Fruit fly (Drosophila melanogaster) whole organism, embryonic: ENCODE results near the gene CG6236.
A peak's percentile ranks its signal among the peaks of the same experiment; 100 is the strongest.

Experiments used
- Atf-2 ChIP-seq: fragments of 200-800 bp; sonication (Bioruptor generic); optimal IDR thresholded peaks from 2 replicates; lab custom pipeline; 2016; ENCODE audit warnings: missing biosample characterization, missing genetic modification characterization
- Atf6 ChIP-seq: fragments of 200-800 bp; sonication (Bioruptor generic); IDR thresholded peaks from 2 replicates; pipeline ENCODE4 v1.3.6; 2022; ENCODE audit warnings: missing biosample characterization, missing genetic modification characterization
- Awh ChIP-seq: fragments of 200-800 bp; sonication (Bioruptor generic); IDR thresholded peaks from 2 replicates; pipeline ENCODE4, ENCODE4 v1.3.6; 2022; ENCODE audit warnings: missing biosample characterization, missing genetic modification characterization
- Blimp-1 ChIP-seq: fragments of 200-800 bp; sonication (Bioruptor generic); optimal IDR thresholded peaks from 3 replicates; lab custom pipeline; 2018; ENCODE audit warnings: missing biosample characterization, missing genetic modification characterization, mild to moderate bottlenecking, moderate library complexity, missing genetic modification reagents
- Bteb2 ChIP-seq: fragments of 200-800 bp; sonication (Bioruptor generic); optimal IDR thresholded peaks from 2 replicates; lab custom pipeline; 2016; ENCODE audit warnings: missing biosample characterization, missing genetic modification characterization
- C15 ChIP-seq: fragments of 200-800 bp; sonication (Bioruptor generic); IDR thresholded peaks from 3 replicates; pipeline ENCODE4 v1.3.6; 2022; ENCODE audit warnings: missing biosample characterization, missing genetic modification characterization
- CG10267 ChIP-seq: fragments of 200-800 bp; sonication (Bioruptor generic); optimal IDR thresholded peaks from 2 replicates; lab custom pipeline; 2018; ENCODE audit warnings: missing biosample characterization, mild to moderate bottlenecking, missing genetic modification characterization, moderate library complexity
- CG11456 ChIP-seq: fragments of 200-800 bp; sonication (Bioruptor generic); IDR thresholded peaks from 3 replicates; pipeline ENCODE4 v1.3.6; 2022; ENCODE audit warnings: missing biosample characterization, missing genetic modification characterization
- CG14667 ChIP-seq: fragments of 200-800 bp; sonication (Bioruptor generic); IDR thresholded peaks from 2 replicates; pipeline ENCODE4 v1.3.6; 2022; ENCODE audit warnings: missing biosample characterization, missing genetic modification characterization
- CG15601 ChIP-seq: fragments of 200-800 bp; sonication (Bioruptor generic); optimal IDR thresholded peaks from 3 replicates; lab custom pipeline; 2019; ENCODE audit warnings: missing biosample characterization, mild to moderate bottlenecking, missing genetic modification characterization, moderate library complexity
- CG1602 ChIP-seq: fragments of 200-800 bp; sonication (Bioruptor generic); optimal IDR thresholded peaks from 3 replicates; lab custom pipeline; 2016; ENCODE audit warnings: missing biosample characterization, missing genetic modification characterization
- CG1792 ChIP-seq: fragments of 200-800 bp; sonication (Bioruptor generic); optimal IDR thresholded peaks from 2 replicates; lab custom pipeline; 2016; ENCODE audit warnings: missing biosample characterization, missing genetic modification characterization
- CG2712 ChIP-seq: fragments of 200-800 bp; optimal IDR thresholded peaks from 3 replicates; lab custom pipeline; 2019; ENCODE audit warnings: missing biosample characterization, mild to moderate bottlenecking, missing genetic modification characterization, moderate library complexity
- CG4282 ChIP-seq: fragments of 200-800 bp; sonication (Bioruptor generic); optimal IDR thresholded peaks from 2 replicates; lab custom pipeline; 2016; ENCODE audit warnings: missing biosample characterization, missing genetic modification characterization
- CG43689 ChIP-seq: fragments of 200-800 bp; sonication (Bioruptor generic); IDR thresholded peaks from 2 replicates; pipeline ENCODE4 v1.3.6; 2022; ENCODE audit warnings: missing biosample characterization, missing genetic modification characterization
- CG4730 ChIP-seq: fragments of 200-800 bp; sonication (Bioruptor generic); IDR thresholded peaks from 2 replicates; pipeline ENCODE4 v1.3.6; 2022; ENCODE audit warnings: missing biosample characterization, missing genetic modification characterization
- CG8290 ChIP-seq, 3 experiments: fragments of 200-800 bp; sonication (Bioruptor generic); optimal IDR thresholded peaks; 2 replicates each; lab custom pipeline; 2016 to 2019; ENCODE audit warnings: missing biosample characterization in 3 of 3, missing genetic modification characterization in 3 of 3, mild to moderate bottlenecking in 2 of 3, moderate library complexity in 1 of 3
- CG9727 ChIP-seq: fragments of 200-800 bp; sonication (Bioruptor generic); optimal IDR thresholded peaks from 3 replicates; lab custom pipeline; 2017; ENCODE audit warnings: missing biosample characterization, mild to moderate bottlenecking, missing genetic modification characterization
- Camta ChIP-seq: fragments of 200-800 bp; sonication (Bioruptor generic); optimal IDR thresholded peaks from 2 replicates; lab custom pipeline; 2016; ENCODE audit warnings: missing biosample characterization, missing genetic modification characterization
- HLHmδ ChIP-seq: fragments of 200-800 bp; sonication (Bioruptor generic); optimal IDR thresholded peaks from 2 replicates; lab custom pipeline; 2018; ENCODE audit warnings: missing biosample characterization, mild to moderate bottlenecking, missing genetic modification characterization, moderate library complexity
- Kr ChIP-seq: fragments of 200-800 bp; sonication (Bioruptor generic); optimal IDR thresholded peaks from 2 replicates; lab custom pipeline; 2017; ENCODE audit warnings: missing biosample characterization, mild to moderate bottlenecking, missing genetic modification characterization
- Mad ChIP-seq: fragments of 200-800 bp; sonication (Bioruptor generic); optimal IDR thresholded peaks from 2 replicates; lab custom pipeline; 2016; ENCODE audit warnings: missing biosample characterization, missing genetic modification characterization
- Mrtf ChIP-seq: fragments of 200-800 bp; sonication (Bioruptor generic); IDR thresholded peaks from 3 replicates; pipeline ENCODE4 v1.3.6; 2022; ENCODE audit warnings: missing biosample characterization, missing genetic modification characterization
- Myb ChIP-seq: fragments of 200-800 bp; sonication (Bioruptor generic); optimal IDR thresholded peaks from 2 replicates; lab custom pipeline; 2016; ENCODE audit warnings: missing biosample characterization, missing genetic modification characterization
- Neu2 ChIP-seq: fragments of 200-800 bp; sonication (Bioruptor generic); optimal IDR thresholded peaks from 3 replicates; lab custom pipeline; 2016; ENCODE audit warnings: missing biosample characterization, missing genetic modification characterization, borderline replicate concordance
- Opbp ChIP-seq: fragments of 200-800 bp; sonication (Bioruptor generic); IDR thresholded peaks from 3 replicates; pipeline ENCODE4 v1.3.6; 2022; ENCODE audit warnings: missing biosample characterization, missing genetic modification characterization; ENCODE audit not compliant: partially characterized antibody
- Pdp1 ChIP-seq, 2 experiments: fragments of 200-800 bp; sonication (Bioruptor generic); optimal IDR thresholded peaks; 3 replicates each; lab custom pipeline; 2016; ENCODE audit warnings: missing biosample characterization in 2 of 2, missing genetic modification characterization in 2 of 2, mild to moderate bottlenecking in 1 of 2, moderate library complexity in 1 of 2
- Sin3A ChIP-seq: fragments of >200 bp; optimal IDR thresholded peaks from 2 replicates; lab custom pipeline; 2018
- Tbp ChIP-seq: fragments of >200 bp; optimal IDR thresholded peaks from 2 replicates; lab custom pipeline; 2018; ENCODE audit warnings: missing biosample characterization, missing genetic modification characterization
- aop ChIP-seq: fragments of 200-800 bp; sonication (Bioruptor generic); IDR thresholded peaks from 2 replicates; pipeline ENCODE4 v1.3.6; 2022; ENCODE audit warnings: missing biosample characterization, missing genetic modification characterization
- ato ChIP-seq: fragments of 200-800 bp; sonication (Bioruptor generic); IDR thresholded peaks from 2 replicates; pipeline ENCODE4 v1.3.6; 2022; ENCODE audit warnings: missing biosample characterization, missing genetic modification characterization; ENCODE audit not compliant: partially characterized antibody
- az2 ChIP-seq: fragments of 200-800 bp; sonication (Bioruptor generic); optimal IDR thresholded peaks from 3 replicates; lab custom pipeline; 2016; ENCODE audit warnings: missing biosample characterization, missing genetic modification characterization
- bab2 ChIP-seq: fragments of 200-800 bp; sonication (Bioruptor generic); optimal IDR thresholded peaks from 2 replicates; lab custom pipeline; 2016; ENCODE audit warnings: missing biosample characterization, missing genetic modification characterization
- bowl ChIP-seq: fragments of 200-800 bp; sonication (Bioruptor generic); IDR thresholded peaks from 2 replicates; pipeline ENCODE4 v1.3.6; 2022; ENCODE audit warnings: missing biosample characterization, missing genetic modification characterization
- caup ChIP-seq: fragments of 200-800 bp; sonication (Bioruptor generic); optimal IDR thresholded peaks from 3 replicates; lab custom pipeline; 2017; ENCODE audit warnings: missing biosample characterization, mild to moderate bottlenecking, missing genetic modification characterization, moderate library complexity; ENCODE audit not compliant: severe bottlenecking
- crol ChIP-seq: fragments of 200-800 bp; sonication (Bioruptor generic); IDR thresholded peaks from 2 replicates; pipeline ENCODE4 v1.3.6; 2022; ENCODE audit warnings: missing biosample characterization, missing genetic modification characterization
- dan ChIP-seq: fragments of 200-800 bp; sonication (Bioruptor generic); IDR thresholded peaks from 2 replicates; pipeline ENCODE4 v1.3.6; 2022; ENCODE audit warnings: missing biosample characterization, missing genetic modification characterization
- en ChIP-seq: fragments of 200-800 bp; sonication (Bioruptor generic); optimal IDR thresholded peaks from 2 replicates; lab custom pipeline; 2016; ENCODE audit warnings: missing biosample characterization, missing genetic modification characterization
- ewg ChIP-seq: fragments of 200-800 bp; sonication (Bioruptor generic); optimal IDR thresholded peaks from 3 replicates; lab custom pipeline; 2017; ENCODE audit warnings: mild to moderate bottlenecking, missing biosample characterization, missing genetic modification reagents, missing genetic modification characterization
- fru ChIP-seq: fragments of >200 bp; optimal IDR thresholded peaks from 2 replicates; lab custom pipeline; 2017
- grau ChIP-seq: fragments of 200-800 bp; optimal IDR thresholded peaks from 3 replicates; lab custom pipeline; 2019; ENCODE audit warnings: missing biosample characterization, mild to moderate bottlenecking, missing genetic modification characterization, moderate library complexity
- grn ChIP-seq: fragments of 200-800 bp; sonication (Bioruptor generic); optimal IDR thresholded peaks from 3 replicates; lab custom pipeline; 2017; ENCODE audit warnings: missing biosample characterization, missing genetic modification characterization
- prd ChIP-seq, 3 experiments: fragments of >200 bp in 2 of 3; fragments of 200-800 bp in 1 of 3; sonication (Bioruptor generic) in 1 of 3; optimal IDR thresholded peaks in 2 of 3; IDR thresholded peaks in 1 of 3; 2 replicates in 2 of 3; 3 replicates in 1 of 3; pipeline versions ENCODE4 v1.3.6 to Lab custom; 2017 to 2022; ENCODE audit warnings: missing biosample characterization in 1 of 3, missing genetic modification characterization in 1 of 3
- slbo ChIP-seq: fragments of 200-800 bp; sonication (Bioruptor generic); IDR thresholded peaks from 2 replicates; pipeline ENCODE4 v1.3.6; 2022; ENCODE audit warnings: missing biosample characterization, missing genetic modification characterization
- slp2 ChIP-seq: fragments of 200-800 bp; sonication (Bioruptor generic); optimal IDR thresholded peaks from 2 replicates; lab custom pipeline; 2016; ENCODE audit warnings: missing biosample characterization, missing genetic modification characterization
- stc ChIP-seq: fragments of 200-800 bp; sonication (Bioruptor generic); IDR thresholded peaks from 2 replicates; pipeline ENCODE4 v1.3.6; 2022; ENCODE audit warnings: missing biosample characterization, missing genetic modification characterization
- usp ChIP-seq: fragments of >200 bp; optimal IDR thresholded peaks from 2 replicates; lab custom pipeline; 2017; ENCODE audit warnings: missing biosample characterization, missing genetic modification characterization
- wdn ChIP-seq: fragments of 200-800 bp; sonication (Bioruptor generic); IDR thresholded peaks from 2 replicates; pipeline ENCODE4 v1.3.6; 2022; ENCODE audit warnings: missing biosample characterization, missing genetic modification characterization

Gene CG6236

dm6 chr3R:15342926-15343685 lies 15.0 kb upstream of the CG6236 start, which contains the start of gene Nagk (continued):
- 0 out of 2 replicates have a peak, but pooled peaks have one; percentile 11 for TF ChIP-seq CG43689
- peak; percentile 57 for TF ChIP-seq CG1602 (GFP tag; lab: Kevin White, UChicago)
- TF ChIP-seq Mad (GFP tag; lab: Kevin White, UChicago): peak; percentile 36
- peak; percentile 71 for TF ChIP-seq slbo
- TF ChIP-seq grau (tag; lab: Kevin White, UChicago): peak; percentile 42
- TF ChIP-seq CG15601 (tag; lab: Kevin White, UChicago): peak; percentile 14
- TF ChIP-seq Camta (GFP tag; lab: Kevin White, UChicago): peak; percentile 40
- peak; percentile 60; the same call in 1 of the 2 replicates for TF ChIP-seq Awh
- TF ChIP-seq CG4282 (GFP tag; lab: Kevin White, UChicago): no peak

- TF ChIP-seq C15 (GFP tag; lab: Robert Waterston, UW) (no peak), Sin3A (lab: Kevin White, UChicago) (no peak), wdn (GFP tag; lab: Robert Waterston, UW) (no peak), CG9727 (GFP tag; lab: Kevin White, UChicago) (no peak), Tbp (GFP tag; lab: Kevin White, UChicago) (no peak), Atf6 (GFP tag; lab: Robert Waterston, UW) (no peak; the same call in 1 of the 2 replicates), CG1792 (GFP tag; lab: Kevin White, UChicago) (no peak), usp (GFP tag; lab: Kevin White, UChicago) (no peak), fru (lab: Kevin White, UChicago) (no peak), Bteb2 (GFP tag; lab: Kevin White, UChicago) (no peak), bowl (no peak), Pdp1 (GFP tag; optimal IDR thresholded peaks at IDR 0.05; lab: Kevin White, UChicago) (peak in 1 of 2 experiments; percentile 4), dan (no peak), az2 (GFP tag; lab: Kevin White, UChicago) (no peak), Opbp (no peak), aop (GFP tag; lab: Robert Waterston, UW) (no peak), CG8290 (GFP tag; optimal IDR thresholded peaks at IDR 0.05; lab: Kevin White, UChicago) (no peak), CG8290 (tag; optimal IDR thresholded peaks at IDR 0.05; lab: Kevin White, UChicago) (no peak), caup (GFP tag; lab: Kevin White, UChicago) (no peak), stc (GFP tag; lab: Robert Waterston, UW) (peak; percentile 4; the same call in 1 of the 2 replicates), Kr (GFP tag; lab: Kevin White, UChicago) (no peak), Blimp-1 (GFP tag; lab: Kevin White, UChicago) (peak; percentile 63), ato (GFP tag; lab: Robert Waterston, UW) (no peak), en (GFP tag; lab: Kevin White, UChicago) (no peak), CG4730 (GFP tag; lab: Robert Waterston, UW) (0 out of 2 replicates have a peak, but pooled peaks have one; percentile 5), slp2 (GFP tag; lab: Kevin White, UChicago) (no peak), ewg (GFP tag; lab: Kevin White, UChicago) (no peak), CG1602 (GFP tag; lab: Kevin White, UChicago) (no peak), CG10267 (no peak), grn (GFP tag; lab: Kevin White, UChicago) (no peak), crol (no peak), Mrtf (GFP tag; lab: Robert Waterston, UW) (no peak), Atf-2 (no peak), prd (optimal IDR thresholded peaks at IDR 0.05; lab: Kevin White, UChicago) (no peak), prd (GFP tag; IDR thresholded peaks at IDR 0.05; lab: Robert Waterston, UW) (no peak), HLHmδ (GFP tag; lab: Kevin White, UChicago) (no peak), bab2 (GFP tag; lab: Kevin White, UChicago) (no peak), Myb (GFP tag; lab: Kevin White, UChicago) (no peak), Neu2 (GFP tag; lab: Kevin White, UChicago) (no peak), CG14667 (GFP tag; lab: Robert Waterston, UW) (peak; percentile 34; the same call in 1 of the 2 replicates), CG2712 (tag; lab: Kevin White, UChicago) (no peak), CG11456 (GFP tag; lab: Robert Waterston, UW) (peak; percentile 56; the same call in 2 of the 3 replicates)
These were observed 14.4 kb upstream of the CG6236 start for dm6 chr3R:15342432-15342925.
